Worm (Caenorhabditis elegans): Measurements from ENCODE around the gene C08B11.9.

Gene C08B11.9

DNA sequence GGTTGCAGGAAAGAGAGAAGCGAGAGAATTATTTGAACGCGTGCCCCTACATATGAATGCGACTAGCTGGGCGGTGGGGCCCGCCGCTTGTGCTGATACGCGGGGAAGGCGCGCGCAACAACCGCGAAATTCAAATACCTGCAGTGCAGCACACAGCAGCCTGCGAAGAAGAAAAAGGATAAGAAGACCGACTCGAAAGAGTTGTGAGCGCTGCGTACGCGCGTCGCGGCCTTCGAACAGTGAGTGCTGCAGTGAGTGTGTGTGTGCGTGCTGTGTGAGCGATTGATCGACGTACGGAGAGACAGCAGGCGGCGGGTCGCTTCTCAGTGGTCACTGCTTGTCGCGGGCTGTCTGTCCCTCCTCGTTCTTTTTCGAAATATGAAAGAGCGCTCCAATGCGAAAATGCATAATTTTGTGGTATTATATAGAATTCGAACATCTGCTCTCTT, 9.7 kb downstream of the C08B11.9 start (continued):
- peak; percentile 67 for TF ChIP-seq tlf-1 (GFP tag; optimal IDR thresholded peaks at IDR 0.05)
- peak; percentile 70 for TF ChIP-seq F22D6.2 (tag; optimal IDR thresholded peaks at IDR 0.05)
- TF ChIP-seq hrde-1 (tag; optimal IDR thresholded peaks at IDR 0.05; ENCODE audit: borderline replicate concordance), result no peak
- no peak for TF ChIP-seq bed-2 (GFP tag; IDR thresholded peaks at IDR 0.05)
- peak; percentile 93 for TF ChIP-seq ztf-26 (tag; optimal IDR thresholded peaks at IDR 0.05)
- peak; percentile 98 for TF ChIP-seq nhr-80 (tag; optimal IDR thresholded peaks at IDR 0.05)
- TF ChIP-seq chd-7 (tag; optimal IDR thresholded peaks at IDR 0.05), result peak; percentile 91
- TF ChIP-seq hsf-1 (GFP tag; IDR thresholded peaks at IDR 0.05), result 0 out of 2 replicates have a peak, but pooled peaks have one; percentile 38
- no peak for TF ChIP-seq ztf-25 (GFP tag; IDR thresholded peaks at IDR 0.05)
- TF ChIP-seq K11D2.4 (GFP tag; IDR thresholded peaks at IDR 0.05), result peak; percentile 93
- no peak for TF ChIP-seq B0261.1 (tag; optimal IDR thresholded peaks at IDR 0.05)
- peak; percentile 15 for TF ChIP-seq ets-4 (GFP tag; optimal IDR thresholded peaks at IDR 0.05)
- no peak for TF ChIP-seq nhr-120 (GFP tag; IDR thresholded peaks at IDR 0.05)
- peak; percentile 98 for TF ChIP-seq attf-5 (GFP tag; optimal IDR thresholded peaks at IDR 0.05)
- TF ChIP-seq madf-8 (GFP tag; conservative IDR thresholded peaks at IDR 0.05), result 0 out of 2 replicates have a peak, but pooled peaks have one; percentile 14
- peak; percentile 81 for TF ChIP-seq F52B5.7 (tag; optimal IDR thresholded peaks at IDR 0.05)
- no peak for TF ChIP-seq Y53F4B.3 (GFP tag; IDR thresholded peaks at IDR 0.05)
- TF ChIP-seq Y95B8A.8 (GFP tag; IDR thresholded peaks at IDR 0.05), result peak; percentile 56; the same call in 1 of the 2 replicates
- TF ChIP-seq egl-18 (GFP tag; IDR thresholded peaks at IDR 0.05), result 0 out of 2 replicates have a peak, but pooled peaks have one; percentile 66
- no peak for TF ChIP-seq rec-8 (tag; optimal IDR thresholded peaks at IDR 0.05)
- no peak for TF ChIP-seq him-1 (tag; optimal IDR thresholded peaks at IDR 0.05)
- TF ChIP-seq ccch-3 (GFP tag; optimal IDR thresholded peaks at IDR 0.05), result no peak
- TF ChIP-seq sptf-2 (GFP tag; optimal IDR thresholded peaks at IDR 0.05), result peak; percentile 18
- TF ChIP-seq unc-130 (GFP tag; optimal IDR thresholded peaks at IDR 0.05), result peak; percentile 21
- peak; percentile 22 for TF ChIP-seq ztf-3 (GFP tag; optimal IDR thresholded peaks at IDR 0.05)
- TF ChIP-seq B0336.3 (GFP tag; IDR thresholded peaks at IDR 0.05), result peak; percentile 90
- TF ChIP-seq attf-6 (GFP tag; IDR thresholded peaks at IDR 0.05), result no peak
- no peak for TF ChIP-seq tbx-9 (tag; optimal IDR thresholded peaks at IDR 0.05; ENCODE audit: borderline replicate concordance)
- TF ChIP-seq nfya-1 (tag; optimal IDR thresholded peaks at IDR 0.05; ENCODE audit: borderline replicate concordance, insufficient read depth), result no peak
- peak; percentile 41; the same call in 1 of the 2 replicates for TF ChIP-seq ztf-28 (GFP tag; IDR thresholded peaks at IDR 0.05)
- TF ChIP-seq F57A8.1 (GFP tag; optimal IDR thresholded peaks at IDR 0.05), result no peak
- TF ChIP-seq lin-54 (GFP tag; optimal IDR thresholded peaks at IDR 0.05), result peak; percentile 78
- no peak for TF ChIP-seq dpff-1 (tag; optimal IDR thresholded peaks at IDR 0.05)
- TF ChIP-seq ZK185.1 (tag; optimal IDR thresholded peaks at IDR 0.05; ENCODE audit: poor library complexity, severe bottlenecking), result peak; percentile 41
- TF ChIP-seq F39B2.1 (GFP tag; IDR thresholded peaks at IDR 0.05), result no peak
- TF ChIP-seq ztf-18 (tag; optimal IDR thresholded peaks at IDR 0.05), result peak; percentile 78
- peak; percentile 60 for TF ChIP-seq ceh-91 (GFP tag; IDR thresholded peaks at IDR 0.05)
- peak; percentile 91 for TF ChIP-seq mcd-1 (GFP tag; IDR thresholded peaks at IDR 0.05)
- TF ChIP-seq tbp1 (GFP tag; optimal IDR thresholded peaks at IDR 0.05), result peak; percentile 64
- TF ChIP-seq snpc-4 (GFP tag; optimal IDR thresholded peaks at IDR 0.05), result peak; percentile 54
- TF ChIP-seq snpc-4 (tag; optimal IDR thresholded peaks at IDR 0.05), result peak; percentile 23 to 68 (median 42)
- TF ChIP-seq B0019.2 (GFP tag; conservative IDR thresholded peaks at IDR 0.05), result no peak
- TF ChIP-seq ceh-100 (GFP tag; IDR thresholded peaks at IDR 0.05), result peak; percentile 69
- TF ChIP-seq snpc-1.3 (tag; optimal IDR thresholded peaks at IDR 0.05; ENCODE audit: insufficient read depth), result no peak
- peak; percentile 74 for TF ChIP-seq C06A6.2 (GFP tag; conservative IDR thresholded peaks at IDR 0.05)
- TF ChIP-seq die-1 (tag; optimal IDR thresholded peaks at IDR 0.05), result peak; percentile 65
- peak; percentile 38 for TF ChIP-seq F33H1.4 (GFP tag; IDR thresholded peaks at IDR 0.05)
- no peak for TF ChIP-seq snpc-1.1 (tag; optimal IDR thresholded peaks at IDR 0.05; ENCODE audit: insufficient read depth)
